Fruit fly (Drosophila melanogaster) whole organism, prepupa: ENCODE measurements around the gene CG31029.
A peak's percentile ranks its signal among the peaks of the same experiment; 100 is the strongest.

Source experiments
- Blimp-1 ChIP-seq: fragments of 200-800 bp; sonication (Bioruptor generic); optimal IDR thresholded peaks from 3 replicates; lab custom pipeline; 2017; ENCODE audit warnings: missing biosample characterization, missing genetic modification characterization, mild to moderate bottlenecking, moderate library complexity, missing genetic modification reagents
- CG10631 ChIP-seq: fragments of 200-800 bp; sonication (Bioruptor generic); optimal IDR thresholded peaks from 2 replicates; lab custom pipeline; 2016; ENCODE audit warnings: missing biosample characterization, missing genetic modification characterization
- CG10669 ChIP-seq: fragments of 200-800 bp; sonication (Bioruptor generic); optimal IDR thresholded peaks from 3 replicates; lab custom pipeline; 2018; ENCODE audit warnings: missing biosample characterization, mild to moderate bottlenecking, missing genetic modification characterization, moderate library complexity
- CG11902 ChIP-seq: fragments of 200-800 bp; sonication (Bioruptor generic); optimal IDR thresholded peaks from 3 replicates; lab custom pipeline; 2016; ENCODE audit warnings: missing biosample characterization, missing genetic modification characterization
- CG15336 ChIP-seq: fragments of 200-800 bp; sonication (Bioruptor generic); IDR thresholded peaks from 2 replicates; pipeline ENCODE4 v1.3.6; 2022; ENCODE audit warnings: missing biosample characterization, missing genetic modification characterization
- CG1621 ChIP-seq: fragments of 200-800 bp; sonication (Bioruptor generic); optimal IDR thresholded peaks from 3 replicates; lab custom pipeline; 2018; ENCODE audit warnings: missing biosample characterization, mild to moderate bottlenecking, missing genetic modification characterization
- CG16779 ChIP-seq: fragments of 200-800 bp; sonication (Bioruptor generic); optimal IDR thresholded peaks from 3 replicates; lab custom pipeline; 2017; ENCODE audit warnings: missing biosample characterization, mild to moderate bottlenecking, missing genetic modification characterization
- CG3032 ChIP-seq: fragments of 200-800 bp; optimal IDR thresholded peaks from 2 replicates; lab custom pipeline; 2019; ENCODE audit warnings: missing biosample characterization, mild to moderate bottlenecking, missing genetic modification characterization, moderate library complexity
- CG31627 ChIP-seq: fragments of 200-800 bp; sonication (Bioruptor generic); optimal IDR thresholded peaks from 3 replicates; lab custom pipeline; 2016; ENCODE audit warnings: missing biosample characterization, missing genetic modification characterization
- CG34406 ChIP-seq: fragments of 200-800 bp; sonication (Bioruptor generic); optimal IDR thresholded peaks from 3 replicates; lab custom pipeline; 2016; ENCODE audit warnings: missing biosample characterization, missing genetic modification characterization
- CG3919 ChIP-seq: fragments of 200-800 bp; sonication (Bioruptor generic); optimal IDR thresholded peaks from 3 replicates; lab custom pipeline; 2016; ENCODE audit warnings: missing biosample characterization, missing genetic modification characterization
- CG6163 ChIP-seq: fragments of 200-800 bp; sonication (Bioruptor generic); IDR thresholded peaks from 3 replicates; pipeline ENCODE4 v1.3.6; 2022; ENCODE audit warnings: missing biosample characterization, missing genetic modification characterization
- CG6276 ChIP-seq: fragments of 200-800 bp; sonication (Bioruptor generic); optimal IDR thresholded peaks from 2 replicates; lab custom pipeline; 2017; ENCODE audit warnings: missing biosample characterization, mild to moderate bottlenecking, missing genetic modification characterization
- CG6854 ChIP-seq: fragments of 200-800 bp; sonication (Bioruptor generic); optimal IDR thresholded peaks from 2 replicates; lab custom pipeline; 2017; ENCODE audit warnings: missing biosample characterization, mild to moderate bottlenecking, missing genetic modification characterization
- CG8632 ChIP-seq: fragments of 200-800 bp; sonication (Bioruptor generic); optimal IDR thresholded peaks from 3 replicates; lab custom pipeline; 2016; ENCODE audit warnings: missing biosample characterization, missing genetic modification characterization
- Eip75B ChIP-seq: fragments of 200-800 bp; sonication (Bioruptor generic); optimal IDR thresholded peaks from 3 replicates; lab custom pipeline; 2016; ENCODE audit warnings: missing biosample characterization, missing genetic modification characterization
- Eip78C ChIP-seq: fragments of 200-800 bp; sonication (Bioruptor generic); peaks from one replicate; lab custom pipeline; 2016; ENCODE audit warnings: missing biosample characterization, missing genetic modification characterization
- Ets21C ChIP-seq: fragments of 200-800 bp; sonication (Bioruptor generic); optimal IDR thresholded peaks from 3 replicates; lab custom pipeline; 2016; ENCODE audit warnings: missing biosample characterization, missing genetic modification characterization
- Gug ChIP-seq: fragments of 200-800 bp; sonication (Bioruptor generic); IDR thresholded peaks from 2 replicates; pipeline ENCODE4 v1.3.6; 2022; ENCODE audit warnings: missing biosample characterization, missing genetic modification characterization
- Hr4 ChIP-seq: fragments of 200-800 bp; sonication (Bioruptor generic); optimal IDR thresholded peaks from 3 replicates; lab custom pipeline; 2016; ENCODE audit warnings: missing biosample characterization, missing genetic modification characterization
- Lpt ChIP-seq: fragments of 200-800 bp; sonication (Bioruptor generic); optimal IDR thresholded peaks from 3 replicates; lab custom pipeline; 2016; ENCODE audit warnings: missing biosample characterization, missing genetic modification characterization
- Met ChIP-seq: fragments of 200-800 bp; sonication (Bioruptor generic); optimal IDR thresholded peaks from 3 replicates; lab custom pipeline; 2016; ENCODE audit warnings: missing biosample characterization, missing genetic modification characterization
- OdsH ChIP-seq: fragments of 200-800 bp; sonication (Bioruptor generic); optimal IDR thresholded peaks from 3 replicates; lab custom pipeline; 2016; ENCODE audit warnings: missing biosample characterization, missing genetic modification characterization
- Smox ChIP-seq: fragments of 200-800 bp; sonication (Bioruptor generic); optimal IDR thresholded peaks from 3 replicates; lab custom pipeline; 2016; ENCODE audit warnings: missing biosample characterization, missing genetic modification characterization
- Sox14 ChIP-seq: fragments of 200-800 bp; sonication (Bioruptor generic); optimal IDR thresholded peaks from 3 replicates; lab custom pipeline; 2016; ENCODE audit warnings: missing biosample characterization, missing genetic modification characterization
- Sox15 ChIP-seq: fragments of 200-800 bp; sonication (Bioruptor generic); optimal IDR thresholded peaks from 3 replicates; lab custom pipeline; 2016; ENCODE audit warnings: missing biosample characterization, missing genetic modification characterization
- acj6 ChIP-seq: fragments of 200-800 bp; sonication (Bioruptor generic); optimal IDR thresholded peaks from 3 replicates; lab custom pipeline; 2016; ENCODE audit warnings: missing biosample characterization, missing genetic modification characterization
- cyc ChIP-seq: fragments of 200-800 bp; sonication (Bioruptor generic); optimal IDR thresholded peaks from 3 replicates; lab custom pipeline; 2016; ENCODE audit warnings: missing biosample characterization, missing genetic modification characterization
- eg ChIP-seq: fragments of 200-800 bp; sonication (Bioruptor generic); IDR thresholded peaks from 3 replicates; pipeline ENCODE4 v1.3.6; 2022; ENCODE audit warnings: missing biosample characterization, missing genetic modification characterization
- esn ChIP-seq: fragments of 200-800 bp; sonication (Bioruptor generic); optimal IDR thresholded peaks from 2 replicates; lab custom pipeline; 2016; ENCODE audit warnings: missing biosample characterization, mild to moderate bottlenecking, missing genetic modification characterization, moderate library complexity
- fd59A ChIP-seq: fragments of 200-800 bp; sonication (Bioruptor generic); optimal IDR thresholded peaks from 2 replicates; lab custom pipeline; 2017; ENCODE audit warnings: missing biosample characterization, mild to moderate bottlenecking, missing genetic modification characterization, missing genetic modification reagents
- fd85E ChIP-seq: fragments of 200-800 bp; sonication (Bioruptor generic); optimal IDR thresholded peaks from 3 replicates; lab custom pipeline; 2016; ENCODE audit warnings: missing biosample characterization, missing genetic modification characterization
- fkh ChIP-seq: fragments of 200-800 bp; sonication (Bioruptor generic); optimal IDR thresholded peaks from 3 replicates; lab custom pipeline; 2017; ENCODE audit warnings: missing biosample characterization, mild to moderate bottlenecking, missing genetic modification characterization, moderate library complexity
- net ChIP-seq: fragments of 200-800 bp; sonication (Bioruptor generic); optimal IDR thresholded peaks from 3 replicates; lab custom pipeline; 2016; ENCODE audit warnings: missing biosample characterization, missing genetic modification characterization
- pdm3 ChIP-seq: fragments of 200-800 bp; sonication (Bioruptor generic); optimal IDR thresholded peaks from 3 replicates; lab custom pipeline; 2016; ENCODE audit warnings: missing biosample characterization, missing genetic modification characterization
- ss ChIP-seq, 2 experiments: fragments of 200-800 bp; sonication (Bioruptor generic); optimal IDR thresholded peaks; 2 replicates in 1 of 2; 3 replicates in 1 of 2; lab custom pipeline; 2017 to 2018; ENCODE audit warnings: mild to moderate bottlenecking in 2 of 2, missing biosample characterization in 2 of 2, missing genetic modification characterization in 2 of 2, moderate library complexity in 1 of 2
- svp ChIP-seq: fragments of 200-800 bp; sonication (Bioruptor generic); peaks from one replicate; lab custom pipeline; 2016; ENCODE audit warnings: missing biosample characterization, missing genetic modification characterization
- topi ChIP-seq: fragments of 200-800 bp; sonication (Bioruptor generic); optimal IDR thresholded peaks from 3 replicates; lab custom pipeline; 2016; ENCODE audit warnings: missing biosample characterization, missing genetic modification characterization
- vri ChIP-seq: fragments of 200-800 bp; sonication (Bioruptor generic); optimal IDR thresholded peaks from 3 replicates; lab custom pipeline; 2016; ENCODE audit warnings: missing biosample characterization, mild to moderate bottlenecking, missing genetic modification characterization

CG31029 gene

DNA sequence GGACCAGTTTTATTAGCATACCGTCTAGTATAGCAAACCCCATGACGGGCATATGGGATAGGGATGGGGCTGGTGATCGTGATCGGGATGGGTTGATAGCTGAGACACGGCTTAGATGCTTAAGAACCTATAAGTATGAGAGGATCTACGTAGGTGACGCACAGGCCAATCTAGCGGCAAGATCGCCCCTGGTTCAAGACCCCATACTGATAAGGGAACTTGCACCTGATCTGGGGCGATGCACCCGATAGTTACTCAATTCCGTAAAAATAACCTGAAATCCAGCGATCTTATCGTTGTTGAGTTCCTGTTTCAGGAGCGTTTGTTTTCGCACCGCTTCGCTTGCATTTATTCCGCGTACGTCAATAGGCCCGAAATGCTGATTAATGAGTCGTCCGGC is 23.6 kb downstream of the CG31029 start:
- TF ChIP-seq Blimp-1 (GFP tag; lab: Kevin White, UChicago) (no peak), svp (GFP tag; lab: Kevin White, UChicago) (peak; percentile 67)

DNA sequence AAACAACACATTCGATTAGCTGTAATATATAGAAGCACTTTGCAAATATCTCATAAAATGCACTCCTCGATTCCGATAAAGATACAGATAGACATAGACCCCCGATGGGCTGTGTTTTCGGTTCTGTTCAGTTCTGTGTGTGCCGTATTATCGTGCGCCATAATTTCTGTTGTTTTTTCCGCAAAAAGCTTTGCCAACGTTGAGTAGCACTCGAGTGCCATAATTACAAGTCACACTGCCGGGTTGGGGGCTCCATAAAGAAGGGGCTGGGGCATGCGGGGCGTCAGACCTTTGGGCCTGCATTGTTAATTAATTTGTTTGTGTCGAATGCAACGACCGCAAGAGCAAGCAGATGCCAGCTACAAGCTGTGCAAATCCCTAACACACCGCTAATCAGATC is 24.5 kb downstream of the CG31029 start:
- TF ChIP-seq fd59A (no peak), svp (GFP tag; lab: Kevin White, UChicago) (peak; percentile 86)
- TF ChIP-seq, all 60 proteins: peak for 1

dm6 chr3R:30106562-30106961 is 25.6 kb downstream of the CG31029 start:
- TF ChIP-seq svp (GFP tag; lab: Kevin White, UChicago) (peak; percentile 93), CG31627 (GFP tag; lab: Kevin White, UChicago) (no peak), fkh (peak; percentile 56), Eip78C (GFP tag; lab: Kevin White, UChicago) (peak; percentile 44)
- TF ChIP-seq, all 60 proteins: peak for 3

dm6 chr3R:30105808-30106207 is 26.4 kb downstream of the CG31029 start:
- TF ChIP-seq CG16779 (tag; lab: Kevin White, UChicago) (no peak), eg (GFP tag; lab: Robert Waterston, UW) (0 out of 3 replicates have a peak, but pooled peaks have one; percentile 18)

- TF ChIP-seq CG6854 (no peak), acj6 (no peak), vri (GFP tag; lab: Kevin White, UChicago) (peak; percentile 74), svp (GFP tag; lab: Kevin White, UChicago) (peak; percentile 30), CG10631 (GFP tag; lab: Kevin White, UChicago) (no peak), Smox (GFP tag; lab: Kevin White, UChicago) (no peak), Sox14 (no peak), CG8632 (GFP tag; lab: Kevin White, UChicago) (no peak)
Observed at dm6 chr3R:30104912-30105510, 27.2 kb downstream of the CG31029 start.

DNA sequence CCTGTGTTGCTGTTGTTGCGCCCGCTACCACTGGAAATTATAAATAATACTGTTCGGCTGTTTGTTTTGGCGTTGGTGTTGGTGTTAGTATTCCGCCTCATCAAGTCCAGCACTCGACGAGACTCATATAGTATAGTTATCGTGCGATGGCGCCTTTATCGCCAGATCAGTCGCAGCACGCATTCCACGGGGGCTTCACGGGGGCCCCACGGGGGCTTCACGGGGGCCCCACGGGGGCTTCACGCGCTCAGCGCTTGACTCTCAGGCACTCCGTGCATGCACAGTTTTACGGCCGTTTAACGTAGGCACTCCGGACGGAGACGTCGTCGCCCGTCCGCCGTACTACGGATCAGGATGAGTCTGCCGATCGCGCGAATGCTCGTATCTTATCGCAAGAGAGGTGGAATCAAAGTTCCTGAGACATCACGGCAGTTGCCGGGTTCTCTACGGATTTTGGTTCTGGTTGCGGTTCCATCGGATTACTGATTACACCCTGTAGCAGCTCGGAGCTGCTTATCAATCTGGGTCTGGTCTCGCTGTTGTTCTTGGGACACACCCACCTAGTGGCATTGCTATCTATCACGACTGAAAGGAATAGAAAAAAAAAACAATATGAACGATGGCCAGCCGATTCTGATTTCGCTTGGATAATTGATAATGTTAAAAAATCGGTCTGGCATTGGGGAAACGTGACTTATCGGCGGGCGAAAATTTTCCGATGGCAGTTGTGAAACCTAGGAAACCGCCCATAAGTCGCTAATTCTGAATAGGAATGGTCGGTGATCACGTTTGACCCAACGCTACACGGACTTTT is 29.2 kb downstream of the CG31029 start:
- TF ChIP-seq cyc (GFP tag; lab: Kevin White, UChicago): no peak
- no peak for TF ChIP-seq Hr4
- peak; percentile 21 for TF ChIP-seq fkh
- no peak for TF ChIP-seq CG11902
- peak; percentile 97 for TF ChIP-seq svp (GFP tag; lab: Kevin White, UChicago)
- no peak for TF ChIP-seq Gug (GFP tag; lab: Robert Waterston, UW)
- TF ChIP-seq Eip78C (GFP tag; lab: Kevin White, UChicago): peak; percentile 73
- TF ChIP-seq esn (GFP tag; lab: Kevin White, UChicago): peak; percentile 11
- no peak for TF ChIP-seq ss (GFP tag; optimal IDR thresholded peaks at IDR 0.05; lab: Kevin White, UChicago)
- TF ChIP-seq CG3919 (GFP tag; lab: Kevin White, UChicago): peak; percentile 18
- no peak for TF ChIP-seq net (GFP tag; lab: Kevin White, UChicago)
- TF ChIP-seq CG34406 (GFP tag; lab: Kevin White, UChicago): no peak
- peak; percentile 32; the same call in 1 of the 3 replicates for TF ChIP-seq CG6163 (GFP tag; lab: Robert Waterston, UW)
- TF ChIP-seq Ets21C (GFP tag; lab: Kevin White, UChicago): no peak
- TF ChIP-seq vri (GFP tag; lab: Kevin White, UChicago): peak; percentile 84
- no peak for TF ChIP-seq CG10669 (GFP tag; lab: Kevin White, UChicago)
- no peak for TF ChIP-seq Sox15
- no peak for TF ChIP-seq Eip75B (GFP tag; lab: Kevin White, UChicago)
- TF ChIP-seq CG6276 (GFP tag; lab: Kevin White, UChicago): no peak
- no peak for TF ChIP-seq topi (GFP tag; lab: Kevin White, UChicago)
- TF ChIP-seq Met (GFP tag; lab: Kevin White, UChicago): no peak
- TF ChIP-seq CG15336: no peak
- TF ChIP-seq OdsH (GFP tag; lab: Kevin White, UChicago): no peak
- no peak for TF ChIP-seq Lpt (GFP tag; lab: Kevin White, UChicago)
- no peak for TF ChIP-seq CG3032 (tag; lab: Kevin White, UChicago)
- TF ChIP-seq fd85E (GFP tag; lab: Kevin White, UChicago): no peak
- peak; percentile 40 for TF ChIP-seq CG1621 (tag; lab: Kevin White, UChicago)
- TF ChIP-seq pdm3: no peak
